Worm (Caenorhabditis elegans) whole organism, L4/young adult: ENCODE measurements around the gene heri-1.

Experiments
- W03F9.2 ChIP-seq: fragments of 150-350 bp; optimal IDR thresholded peaks from 2 replicates; lab custom pipeline; 2014; ENCODE audit warnings: missing biosample characterization, missing genetic modification characterization
- him-1 ChIP-seq: sonication (generic microtip); optimal IDR thresholded peaks from 2 replicates; lab custom pipeline; 2016; ENCODE audit warnings: missing genotype, missing genetic modification reagents, missing genetic modification characterization, missing compliant biosample characterization

ce11 chrII:6118163-6118562, 5.2 kb upstream of the heri-1 start, which contains the start of gene C29H12.6:
- TF ChIP-seq W03F9.2 (no peak), him-1 (no peak)
